Worm (Caenorhabditis elegans) whole organism, L3 larva: ENCODE measurements around the gene srxa-1.

Experiments
- R02D3.7 ChIP-seq: fragments of 150-350 bp; optimal IDR thresholded peaks from 2 replicates; lab custom pipeline; 2014; ENCODE audit warnings: missing biosample characterization, missing genetic modification characterization
- nhr-23 ChIP-seq: fragments of 150-350 bp; optimal IDR thresholded peaks from 2 replicates; lab custom pipeline; 2014; ENCODE audit warnings: missing biosample characterization, missing genetic modification reagents, missing genetic modification characterization
- nhr-25 ChIP-seq: sonication (generic microtip); optimal IDR thresholded peaks from 2 replicates; lab custom pipeline; 2017; ENCODE audit warnings: missing biosample characterization, missing genetic modification characterization
- pha-4 ChIP-seq: fragments of 150-350 bp; optimal IDR thresholded peaks from 2 replicates; lab custom pipeline; 2014; ENCODE audit warnings: missing biosample characterization, missing genetic modification reagents, missing genetic modification characterization

- TF ChIP-seq pha-4 (tag; lab: Kevin White, UChicago) (peak; percentile 97), R02D3.7 (tag; lab: Kevin White, UChicago) (no peak), nhr-23 (peak; percentile 34), nhr-25 (tag; lab: Kevin White, UChicago) (no peak)
Measured at ce11 chrV:20728763-20729350, 3.0 kb upstream of the srxa-1 start, which contains the start of gene ipla-3.
